Worm (Caenorhabditis elegans) whole organism, L1 larva: ENCODE measurements around the gene F55G7.4.
A peak's percentile ranks its signal among the peaks of the same experiment; 100 is the strongest.

Source experiments
- C04F5.9 ChIP-seq: sonication (generic microtip); optimal IDR thresholded peaks from 2 replicates; lab custom pipeline; 2016; ENCODE audit warnings: missing genetic modification characterization, missing compliant biosample characterization
- C16A3.4 ChIP-seq: fragments of 150-350 bp; optimal IDR thresholded peaks from 2 replicates; lab custom pipeline; 2014; ENCODE audit warnings: missing biosample characterization, missing genetic modification characterization
- aha-1 ChIP-seq: fragments of 150-350 bp; optimal IDR thresholded peaks from 2 replicates; lab custom pipeline; 2014; ENCODE audit warnings: missing biosample characterization, missing genetic modification characterization
- alr-1 ChIP-seq: fragments of 200-800 bp; sonication (Bioruptor generic); optimal IDR thresholded peaks from 2 replicates; lab custom pipeline; 2018; ENCODE audit warnings: borderline replicate concordance, mild to moderate bottlenecking, missing genetic modification characterization, missing compliant biosample characterization
- ama-1 ChIP-seq: fragments of 150-350 bp; optimal IDR thresholded peaks from 2 replicates; lab custom pipeline; 2014
- blmp-1 ChIP-seq: fragments of 150-350 bp; optimal IDR thresholded peaks from 2 replicates; lab custom pipeline; 2014; ENCODE audit warnings: missing biosample characterization, missing genetic modification characterization
- ceh-8 ChIP-seq: fragments of 200-800 bp; sonication (Bioruptor generic); optimal IDR thresholded peaks from 2 replicates; lab custom pipeline; 2018; ENCODE audit warnings: mild to moderate bottlenecking, missing genetic modification characterization, moderate library complexity, missing compliant biosample characterization
- ceh-88 ChIP-seq: fragments of 200-800 bp; sonication (Bioruptor generic); IDR thresholded peaks from 2 replicates; pipeline ENCODE4 v1.3.6; 2022; ENCODE audit warnings: missing genetic modification characterization, missing compliant biosample characterization
- ceh-90 ChIP-seq: sonication (generic microtip); optimal IDR thresholded peaks from 2 replicates; lab custom pipeline; 2016; ENCODE audit warnings: missing genetic modification characterization, missing compliant biosample characterization
- dpl-1 ChIP-seq, 3 experiments: fragments of 150-350 bp in 2 of 3; sonication (generic microtip) in 1 of 3; optimal IDR thresholded peaks; 2 replicates each; lab custom pipeline; 2014 to 2017; ENCODE audit warnings: missing biosample characterization in 3 of 3, missing genetic modification characterization in 3 of 3, missing genetic modification reagents in 3 of 3
- egl-13 ChIP-seq: sonication (generic microtip); optimal IDR thresholded peaks from 2 replicates; lab custom pipeline; 2016; ENCODE audit warnings: missing genotype, missing genetic modification reagents, missing genetic modification characterization, missing compliant biosample characterization
- elt-2 ChIP-seq: sonication (generic microtip); optimal IDR thresholded peaks from 2 replicates; lab custom pipeline; 2016; ENCODE audit warnings: missing genetic modification characterization, mild to moderate bottlenecking, inconsistent platforms, missing compliant biosample characterization, missing genetic modification reagents
- elt-3 ChIP-seq, 6 experiments: fragments of 150-350 bp in 1 of 6; sonication (generic microtip); optimal IDR thresholded peaks; 2 replicates each; lab custom pipeline; 2017 to 2018; ENCODE audit warnings: missing biosample characterization in 6 of 6, missing genetic modification characterization in 6 of 6, inconsistent platforms in 1 of 6
- ets-5 ChIP-seq: fragments of 200-800 bp; sonication (Bioruptor generic); IDR thresholded peaks from 2 replicates; pipeline ENCODE4 v1.3.6; 2022; ENCODE audit warnings: missing genetic modification characterization, missing compliant biosample characterization
- hlh-17 ChIP-seq: fragments of 200-800 bp; sonication (Bioruptor generic); optimal IDR thresholded peaks from 2 replicates; lab custom pipeline; 2018; ENCODE audit warnings: missing genetic modification characterization, mild to moderate bottlenecking, missing compliant biosample characterization, moderate library complexity, borderline replicate concordance
- hpl-2 ChIP-seq: fragments of 150-350 bp; optimal IDR thresholded peaks from 2 replicates; lab custom pipeline; 2014; ENCODE audit warnings: missing biosample characterization, missing genetic modification reagents, missing genetic modification characterization
- irx-1 ChIP-seq: sonication (generic microtip); optimal IDR thresholded peaks from 2 replicates; lab custom pipeline; 2016; ENCODE audit warnings: missing genetic modification characterization, missing compliant biosample characterization
- jun-1 ChIP-seq: fragments of 150-350 bp; optimal IDR thresholded peaks from 2 replicates; lab custom pipeline; 2014; ENCODE audit warnings: missing biosample characterization, missing genetic modification reagents, missing genetic modification characterization
- lin-14 ChIP-seq: fragments of 200-800 bp; sonication (Bioruptor generic); optimal IDR thresholded peaks from 2 replicates; lab custom pipeline; 2018; ENCODE audit warnings: mild to moderate bottlenecking, missing genetic modification characterization, moderate library complexity, missing compliant biosample characterization
- lin-35 ChIP-seq, 2 experiments: fragments of 150-350 bp; optimal IDR thresholded peaks; 2 replicates each; lab custom pipeline; 2014; ENCODE audit warnings: missing biosample characterization in 2 of 2, missing genetic modification characterization in 2 of 2, missing genetic modification reagents in 2 of 2
- lir-3 ChIP-seq: sonication (generic microtip); optimal IDR thresholded peaks from 2 replicates; lab custom pipeline; 2016; ENCODE audit warnings: mild to moderate bottlenecking, missing genetic modification characterization, moderate library complexity, missing compliant biosample characterization; ENCODE audit not compliant: poor library complexity
- lsy-2 ChIP-seq, 2 experiments: fragments of 150-350 bp; optimal IDR thresholded peaks; 2 replicates each; lab custom pipeline; 2014; ENCODE audit warnings: missing biosample characterization in 2 of 2, missing genetic modification characterization in 2 of 2
- mdl-1 ChIP-seq, 2 experiments: fragments of 150-350 bp; optimal IDR thresholded peaks; 2 replicates each; lab custom pipeline; 2014 to 2017; ENCODE audit warnings: missing biosample characterization in 2 of 2, missing genetic modification characterization in 2 of 2, inconsistent platforms in 1 of 2
- mep-1 ChIP-seq: fragments of 150-350 bp; optimal IDR thresholded peaks from 2 replicates; lab custom pipeline; 2014; ENCODE audit warnings: missing biosample characterization, missing genetic modification characterization
- nhr-12 ChIP-seq: sonication (generic microtip); optimal IDR thresholded peaks from 2 replicates; lab custom pipeline; 2017; ENCODE audit warnings: missing biosample characterization, missing genetic modification characterization
- nhr-19 ChIP-seq: fragments of 200-800 bp; sonication (Bioruptor generic); conservative IDR thresholded peaks from 2 replicates; pipeline ENCODE4 v1.3.6; 2022; ENCODE audit warnings: missing genetic modification characterization, missing compliant biosample characterization
- nhr-20 ChIP-seq: sonication (generic microtip); optimal IDR thresholded peaks from 2 replicates; lab custom pipeline; 2016; ENCODE audit warnings: mild to moderate bottlenecking, missing genetic modification characterization, missing compliant biosample characterization
- nhr-237 ChIP-seq: fragments of 150-350 bp; optimal IDR thresholded peaks from 2 replicates; lab custom pipeline; 2014; ENCODE audit warnings: missing biosample characterization, missing genetic modification characterization
- nhr-47 ChIP-seq: sonication (generic microtip); optimal IDR thresholded peaks from 2 replicates; lab custom pipeline; 2016; ENCODE audit warnings: mild to moderate bottlenecking, missing genetic modification characterization, moderate library complexity, missing compliant biosample characterization
- nhr-76 ChIP-seq: sonication (generic microtip); optimal IDR thresholded peaks from 2 replicates; lab custom pipeline; 2017; ENCODE audit warnings: missing biosample characterization, missing genetic modification characterization
- nhr-77 ChIP-seq: fragments of 150-350 bp; optimal IDR thresholded peaks from 2 replicates; lab custom pipeline; 2014; ENCODE audit warnings: missing biosample characterization, missing genetic modification characterization
- nhr-84 ChIP-seq: sonication (generic microtip); optimal IDR thresholded peaks from 2 replicates; lab custom pipeline; 2017; ENCODE audit warnings: missing biosample characterization, missing genetic modification characterization
- nhr-85 ChIP-seq: sonication (generic microtip); peaks from one replicate; lab custom pipeline; 2016; ENCODE audit warnings: missing genetic modification characterization, inconsistent platforms, missing compliant biosample characterization
- nhr-90 ChIP-seq: sonication (generic microtip); optimal IDR thresholded peaks from 2 replicates; lab custom pipeline; 2016; ENCODE audit warnings: mild to moderate bottlenecking, missing genetic modification characterization, missing compliant biosample characterization; ENCODE audit not compliant: poor library complexity
- pax-3 ChIP-seq: fragments of 200-800 bp; sonication (Bioruptor generic); optimal IDR thresholded peaks from 2 replicates; lab custom pipeline; 2018; ENCODE audit warnings: mild to moderate bottlenecking, missing genetic modification characterization, moderate library complexity, missing compliant biosample characterization
- pqm-1 ChIP-seq: sonication (generic microtip); optimal IDR thresholded peaks from 3 replicates; lab custom pipeline; 2017; ENCODE audit warnings: missing biosample characterization, missing genetic modification characterization
- rnt-1 ChIP-seq: sonication (generic microtip); optimal IDR thresholded peaks from 2 replicates; lab custom pipeline; 2016; ENCODE audit warnings: mild to moderate bottlenecking, missing genetic modification characterization, moderate library complexity, missing compliant biosample characterization
- skn-1 ChIP-seq: fragments of 150-350 bp; optimal IDR thresholded peaks from 2 replicates; lab custom pipeline; 2014; ENCODE audit warnings: missing biosample characterization, missing genetic modification characterization
- snpc-4 ChIP-seq: fragments of 150-350 bp; optimal IDR thresholded peaks from 2 replicates; lab custom pipeline; 2014; ENCODE audit warnings: missing biosample characterization, missing genetic modification characterization
- sptf-1 ChIP-seq: fragments of 150-350 bp; optimal IDR thresholded peaks from 2 replicates; lab custom pipeline; 2014; ENCODE audit warnings: missing biosample characterization, missing genetic modification characterization
- sup-37 ChIP-seq: fragments of 200-800 bp; sonication (Bioruptor generic); optimal IDR thresholded peaks from 2 replicates; lab custom pipeline; 2018; ENCODE audit warnings: mild to moderate bottlenecking, missing genetic modification characterization, missing compliant biosample characterization
- swsn-7 ChIP-seq: sonication (generic microtip); optimal IDR thresholded peaks from 2 replicates; lab custom pipeline; 2016; ENCODE audit warnings: missing genetic modification characterization, missing compliant biosample characterization
- tlp-1 ChIP-seq: fragments of 150-350 bp; optimal IDR thresholded peaks from 2 replicates; lab custom pipeline; 2014; ENCODE audit warnings: missing biosample characterization, missing genetic modification characterization
- unc-86 ChIP-seq: sonication (generic microtip); optimal IDR thresholded peaks from 2 replicates; lab custom pipeline; 2016; ENCODE audit warnings: missing genetic modification characterization, missing compliant biosample characterization
- xbp-1 ChIP-seq: sonication (generic microtip); optimal IDR thresholded peaks from 2 replicates; lab custom pipeline; 2016; ENCODE audit warnings: missing genetic modification characterization, missing compliant biosample characterization
- ztf-11 ChIP-seq, 2 experiments: sonication (generic microtip); optimal IDR thresholded peaks; 2 replicates each; lab custom pipeline; 2016 to 2017; ENCODE audit warnings: missing genetic modification characterization in 2 of 2, missing biosample characterization in 1 of 2, missing compliant biosample characterization in 1 of 2

The F55G7.4 gene

DNA sequence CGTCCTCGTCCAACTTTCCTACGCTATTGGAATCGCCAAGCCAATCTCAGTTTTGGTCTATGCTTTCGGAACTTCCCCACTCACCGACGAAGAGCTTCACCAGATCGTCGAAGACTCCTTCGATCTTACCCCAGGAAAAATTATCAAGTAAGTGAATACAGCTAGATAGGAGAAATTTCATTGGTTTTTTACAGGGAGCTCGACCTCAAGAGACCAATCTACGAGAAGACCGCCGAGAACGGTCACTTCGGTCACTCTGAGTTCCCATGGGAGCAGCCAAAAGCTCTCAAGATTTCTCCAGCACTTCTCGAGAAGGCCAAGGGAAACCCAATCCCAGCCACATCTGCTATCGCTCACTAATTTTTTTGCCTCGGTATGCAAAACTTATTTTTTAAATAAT lies 39.3 kb downstream of the F55G7.4 start:
- TF ChIP-seq blmp-1 (tag; lab: Kevin White, UChicago) (no peak), hlh-17 (GFP tag; lab: Kevin White, UChicago) (no peak), rnt-1 (tag; lab: Kevin White, UChicago) (no peak), mep-1 (tag; lab: Kevin White, UChicago) (no peak), nhr-47 (tag; lab: Kevin White, UChicago) (no peak), swsn-7 (tag; lab: Kevin White, UChicago) (no peak), sptf-1 (tag; lab: Kevin White, UChicago) (no peak), jun-1 (tag; lab: Kevin White, UChicago) (no peak), egl-13 (no peak), nhr-237 (tag; lab: Kevin White, UChicago) (no peak)
- TF ChIP-seq, all 84 proteins: peak for 0

DNA sequence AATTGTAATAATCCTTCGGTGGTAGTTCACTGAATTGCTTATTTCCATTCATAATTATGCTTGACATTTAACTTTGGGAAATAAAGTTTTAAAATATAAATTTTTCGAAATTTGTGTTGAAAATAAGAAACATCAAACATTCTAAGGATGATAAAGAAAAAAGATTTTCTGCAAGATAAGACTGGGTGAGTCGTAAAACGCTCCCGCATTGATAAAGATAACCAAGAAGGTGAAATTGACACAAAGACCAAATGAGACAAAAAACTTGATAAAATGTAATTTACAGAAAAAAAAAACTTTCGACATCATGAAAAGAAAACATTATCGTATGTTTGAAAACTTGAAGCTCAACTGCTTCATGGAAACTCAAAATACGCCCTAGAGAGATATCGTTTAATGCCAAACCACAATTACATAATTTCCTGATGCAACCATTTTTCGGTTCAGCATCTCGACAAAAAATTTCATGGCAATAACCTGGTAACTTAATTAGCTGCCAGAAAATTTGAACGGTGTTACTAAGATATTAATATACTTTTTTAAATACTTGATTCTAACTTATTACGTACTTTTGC lies 40.4 kb downstream of the F55G7.4 start:
- peak; percentile 21 for TF ChIP-seq tlp-1 (tag; lab: Kevin White, UChicago)
- TF ChIP-seq C04F5.9 (tag; lab: Kevin White, UChicago) = no peak
- no peak for TF ChIP-seq sup-37
- TF ChIP-seq nhr-85 = peak; percentile 60
- no peak for TF ChIP-seq nhr-12 (tag; lab: Kevin White, UChicago)
- TF ChIP-seq blmp-1 (tag; lab: Kevin White, UChicago) = peak; percentile 12
- peak; percentile 82 for TF ChIP-seq elt-2 (tag; lab: Kevin White, UChicago)
- no peak for TF ChIP-seq ceh-90 (tag; lab: Kevin White, UChicago)
- TF ChIP-seq ztf-11 (tag; optimal IDR thresholded peaks at IDR 0.05; lab: Kevin White, UChicago) = no peak
- TF ChIP-seq elt-3 (tag; optimal IDR thresholded peaks at IDR 0.05; lab: Kevin White, UChicago) = peak in 1 of 6 experiments; percentile 19

DNA sequence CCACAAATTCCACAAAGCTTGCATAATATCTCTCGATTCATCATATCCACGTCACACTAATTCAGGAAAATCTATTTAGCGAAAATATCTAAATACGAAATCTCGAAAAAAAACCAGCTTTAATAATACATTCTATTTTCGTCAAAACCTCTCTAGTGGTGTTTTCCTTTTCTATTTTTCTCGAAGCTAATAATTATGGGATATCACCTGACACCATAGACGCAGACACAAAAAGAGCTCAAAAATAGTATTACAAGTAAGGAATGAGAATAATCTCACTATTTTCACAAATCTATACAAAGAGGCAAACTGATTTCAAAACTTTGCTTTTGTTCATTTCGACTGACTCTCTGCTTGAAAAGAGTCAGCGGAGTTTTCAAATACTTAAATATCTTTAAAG lies 41.4 kb downstream of the F55G7.4 start:
- TF ChIP-seq skn-1 (tag; lab: Kevin White, UChicago) = no peak
- no peak for TF ChIP-seq jun-1 (tag; lab: Kevin White, UChicago)
- TF ChIP-seq nhr-19 = no peak
- no peak for TF ChIP-seq lir-3 (tag; lab: Kevin White, UChicago)
- TF ChIP-seq nhr-76 = no peak
- TF ChIP-seq C16A3.4 (tag; lab: Kevin White, UChicago) = no peak
- no peak for TF ChIP-seq hlh-17 (GFP tag; lab: Kevin White, UChicago)
- TF ChIP-seq ztf-11 (tag; optimal IDR thresholded peaks at IDR 0.05; lab: Kevin White, UChicago) = no peak
- peak; percentile 0 for TF ChIP-seq xbp-1 (tag; lab: Kevin White, UChicago)
- TF ChIP-seq elt-3 (tag; optimal IDR thresholded peaks at IDR 0.05; lab: Kevin White, UChicago) = no peak
- no peak for TF ChIP-seq ets-5 (GFP tag; lab: Robert Waterston, UW)
- TF ChIP-seq alr-1 = no peak
- no peak for TF ChIP-seq ceh-8 (GFP tag; lab: Kevin White, UChicago)
- no peak for TF ChIP-seq nhr-12 (tag; lab: Kevin White, UChicago)
- no peak for TF ChIP-seq lin-35 (GFP tag; optimal IDR thresholded peaks at IDR 0.05; lab: Kevin White, UChicago)
- no peak for TF ChIP-seq ceh-90 (tag; lab: Kevin White, UChicago)
- no peak for TF ChIP-seq nhr-84 (tag; lab: Kevin White, UChicago)
- TF ChIP-seq nhr-90 = no peak
- TF ChIP-seq snpc-4 = no peak
- TF ChIP-seq nhr-20 (tag; lab: Kevin White, UChicago) = no peak
- TF ChIP-seq irx-1 (tag; lab: Kevin White, UChicago) = no peak
- no peak for TF ChIP-seq swsn-7 (tag; lab: Kevin White, UChicago)
- TF ChIP-seq egl-13 = no peak
- TF ChIP-seq sup-37 = no peak
- no peak for TF ChIP-seq ceh-88
- no peak for TF ChIP-seq lsy-2 (tag; optimal IDR thresholded peaks at IDR 0.05; lab: Kevin White, UChicago)
- no peak for TF ChIP-seq aha-1 (tag; lab: Kevin White, UChicago)
- TF ChIP-seq dpl-1 (GFP tag; optimal IDR thresholded peaks at IDR 0.05; lab: Kevin White, UChicago) = no peak
- TF ChIP-seq mep-1 (tag; lab: Kevin White, UChicago) = peak; percentile 1
- TF ChIP-seq mdl-1 (tag; optimal IDR thresholded peaks at IDR 0.05; lab: Kevin White, UChicago) = no peak
- peak; percentile 4 for TF ChIP-seq blmp-1 (tag; lab: Kevin White, UChicago)
- no peak for TF ChIP-seq unc-86 (tag; lab: Kevin White, UChicago)
- TF ChIP-seq lin-14 (GFP tag; lab: Kevin White, UChicago) = peak; percentile 26
- TF ChIP-seq hpl-2 (GFP tag; lab: Kevin White, UChicago) = no peak
- TF ChIP-seq ama-1 (lab: Kevin White, UChicago) = no peak
- TF ChIP-seq nhr-77 (tag; lab: Kevin White, UChicago) = no peak
- no peak for TF ChIP-seq pqm-1 (tag; lab: Kevin White, UChicago)
- peak; percentile 21 for TF ChIP-seq pax-3 (tag; lab: Kevin White, UChicago)
- peak; percentile 27 for TF ChIP-seq nhr-47 (tag; lab: Kevin White, UChicago)
